Worm (Caenorhabditis elegans) whole organism, young adult: Measurements from ENCODE around the gene Y54B9A.1.

Experiments used
- die-1 ChIP-seq: sonication (generic microtip); optimal IDR thresholded peaks from 2 replicates; lab custom pipeline; 2016; ENCODE audit warnings: missing genotype, mild to moderate bottlenecking, missing genetic modification characterization, missing compliant biosample characterization
- let-607 ChIP-seq, 2 experiments: fragments of 200-800 bp in 1 of 2; sonication (Bioruptor generic) in 1 of 2; sonication (generic microtip) in 1 of 2; optimal IDR thresholded peaks; 2 replicates each; lab custom pipeline; 2016 to 2018; ENCODE audit warnings: mild to moderate bottlenecking in 2 of 2, missing compliant biosample characterization in 2 of 2, missing genetic modification characterization in 2 of 2, moderate library complexity in 2 of 2, missing genotype in 1 of 2

DNA sequence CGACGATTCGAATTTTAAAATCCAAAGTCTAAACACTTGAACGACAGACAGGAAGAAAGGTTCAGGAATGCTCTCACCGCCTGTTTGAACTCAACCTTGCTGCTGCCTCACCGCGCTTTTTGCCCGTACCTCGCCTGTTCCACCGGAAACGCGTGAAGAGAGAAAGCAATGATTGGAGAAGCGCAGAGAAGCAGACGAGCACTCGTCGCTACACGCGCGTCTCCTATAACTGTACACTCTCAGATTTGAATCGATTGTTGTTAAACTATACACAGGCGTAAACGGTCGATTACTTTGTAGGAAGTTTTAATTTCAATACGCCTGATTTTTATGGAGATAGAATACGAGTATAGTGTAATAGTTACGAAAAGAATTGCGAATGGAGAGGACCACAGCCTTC lies 14.8 kb downstream of the Y54B9A.1 start:
- TF ChIP-seq let-607 (tag; optimal IDR thresholded peaks at IDR 0.05; lab: Kevin White, UChicago): peak in 1 of 2 experiments; percentile 31
- TF ChIP-seq die-1 (tag; lab: Kevin White, UChicago): no peak
